Worm (Caenorhabditis elegans) whole organism, L1 larva: ENCODE results near the gene ost-1.

Source experiments
- aly-2 ChIP-seq: fragments of 150-350 bp; optimal IDR thresholded peaks from 2 replicates; lab custom pipeline; 2014; ENCODE audit warnings: missing biosample characterization, missing genetic modification characterization
- mep-1 ChIP-seq: fragments of 150-350 bp; optimal IDR thresholded peaks from 2 replicates; lab custom pipeline; 2014; ENCODE audit warnings: missing biosample characterization, missing genetic modification characterization
- nhr-28 ChIP-seq: fragments of 150-350 bp; optimal IDR thresholded peaks from 2 replicates; lab custom pipeline; 2014; ENCODE audit warnings: missing biosample characterization, missing genetic modification characterization
- nhr-77 ChIP-seq: fragments of 150-350 bp; optimal IDR thresholded peaks from 2 replicates; lab custom pipeline; 2014; ENCODE audit warnings: missing biosample characterization, missing genetic modification characterization
- snpc-4 ChIP-seq: fragments of 150-350 bp; optimal IDR thresholded peaks from 2 replicates; lab custom pipeline; 2014; ENCODE audit warnings: missing biosample characterization, missing genetic modification characterization
- swsn-7 ChIP-seq: sonication (generic microtip); optimal IDR thresholded peaks from 2 replicates; lab custom pipeline; 2016; ENCODE audit warnings: missing genetic modification characterization, missing compliant biosample characterization
- tlp-1 ChIP-seq: fragments of 150-350 bp; optimal IDR thresholded peaks from 2 replicates; lab custom pipeline; 2014; ENCODE audit warnings: missing biosample characterization, missing genetic modification characterization

DNA sequence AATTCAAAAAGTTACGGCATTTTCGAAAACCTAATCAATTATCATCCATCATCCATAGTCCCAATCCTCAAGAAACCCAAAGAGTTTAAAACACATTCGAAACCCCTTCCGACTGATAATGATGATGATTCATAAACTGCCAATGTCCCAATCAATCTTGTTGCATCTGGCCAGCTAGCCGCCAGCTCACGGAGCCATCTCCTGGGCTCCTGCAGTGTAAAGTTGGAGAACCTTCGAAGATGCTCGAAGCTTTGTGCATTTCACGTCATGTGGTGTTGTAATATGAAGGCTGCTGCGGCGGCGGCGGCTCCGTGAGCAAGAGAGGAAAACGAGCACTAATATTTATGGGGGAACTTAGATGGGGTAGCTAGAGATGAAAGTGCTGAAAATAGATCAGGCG, 834 bp downstream of the ost-1 start:
- TF ChIP-seq swsn-7 (tag; lab: Kevin White, UChicago): peak; percentile 50
- no peak for TF ChIP-seq snpc-4 (tag; lab: Kevin White, UChicago)
- no peak for TF ChIP-seq mep-1 (tag; lab: Kevin White, UChicago)
- TF ChIP-seq aly-2: no peak
- TF ChIP-seq nhr-28 (tag; lab: Kevin White, UChicago): no peak
- no peak for TF ChIP-seq nhr-77 (tag; lab: Kevin White, UChicago)
- TF ChIP-seq tlp-1 (tag; lab: Kevin White, UChicago): no peak
